Fruit fly (Drosophila melanogaster) whole organism, embryonic: ENCODE data around the gene SuUR.

Experiments
- Atf-2 ChIP-seq: fragments of 200-800 bp; sonication (Bioruptor generic); optimal IDR thresholded peaks from 2 replicates; lab custom pipeline; 2016; ENCODE audit warnings: missing biosample characterization, missing genetic modification characterization
- CG13775 ChIP-seq: fragments of 200-800 bp; sonication (Bioruptor generic); optimal IDR thresholded peaks from 3 replicates; lab custom pipeline; 2017; ENCODE audit warnings: missing biosample characterization, mild to moderate bottlenecking, missing genetic modification characterization
- CG33213 ChIP-seq: fragments of 200-800 bp; sonication (Bioruptor generic); optimal IDR thresholded peaks from 3 replicates; lab custom pipeline; 2016; ENCODE audit warnings: missing biosample characterization, missing genetic modification characterization
- CoRest ChIP-seq: fragments of 200-800 bp; sonication (Bioruptor generic); optimal IDR thresholded peaks from 3 replicates; lab custom pipeline; 2018; ENCODE audit warnings: missing biosample characterization, mild to moderate bottlenecking, missing genetic modification characterization, moderate library complexity
- Nf-YA ChIP-seq: fragments of 200-800 bp; sonication (Bioruptor generic); IDR thresholded peaks from 2 replicates; pipeline ENCODE4 v1.3.6; 2022; ENCODE audit warnings: missing biosample characterization, missing genetic modification characterization
- cwo ChIP-seq: fragments of 200-800 bp; sonication (Bioruptor generic); optimal IDR thresholded peaks from 3 replicates; lab custom pipeline; 2017; ENCODE audit warnings: missing biosample characterization, missing genetic modification characterization, mild to moderate bottlenecking, moderate library complexity, missing genetic modification reagents
- schlank ChIP-seq: fragments of 200-800 bp; sonication (Bioruptor generic); optimal IDR thresholded peaks from 2 replicates; lab custom pipeline; 2018; ENCODE audit warnings: missing biosample characterization, mild to moderate bottlenecking, missing genetic modification characterization
- tna ChIP-seq: fragments of 200-800 bp; sonication (Bioruptor generic); IDR thresholded peaks from 2 replicates; pipeline ENCODE4 v1.3.6; 2022; ENCODE audit warnings: missing biosample characterization, missing genetic modification characterization; ENCODE audit not compliant: partially characterized antibody

DNA sequence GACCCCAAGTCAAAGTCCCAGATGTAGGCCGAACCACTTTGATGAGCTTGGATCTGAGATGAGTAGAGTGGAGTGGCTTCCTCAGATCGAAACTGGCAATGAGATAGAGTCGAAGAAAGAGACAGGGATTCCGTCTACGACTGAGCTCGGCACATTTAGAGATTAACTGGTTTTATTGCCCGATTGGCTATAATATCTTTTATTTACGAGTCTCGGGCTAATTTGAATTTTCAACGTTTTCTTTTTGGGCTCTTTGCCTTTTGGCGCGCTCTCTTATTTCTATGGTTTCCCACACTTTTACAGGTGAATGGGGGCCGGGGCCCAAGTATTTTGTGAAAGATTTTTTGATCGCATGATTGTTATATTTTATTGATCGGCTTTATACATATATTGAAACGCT, 49.6 kb upstream of the SuUR start:
- TF ChIP-seq Nf-YA (no peak), tna (GFP tag; lab: Robert Waterston, UW) (no peak), cwo (GFP tag; lab: Kevin White, UChicago) (no peak), schlank (tag; lab: Kevin White, UChicago) (no peak), CG33213 (GFP tag; lab: Kevin White, UChicago) (no peak), CoRest (tag; lab: Kevin White, UChicago) (no peak), Atf-2 (GFP tag; lab: Kevin White, UChicago) (no peak), CG13775 (GFP tag; lab: Kevin White, UChicago) (no peak)
